Worm (Caenorhabditis elegans): ENCODE data around the gene ncam-1.

- TF ChIP-seq hlh-15 (tag; optimal IDR thresholded peaks at IDR 0.05) (no peak), sdc-2 (tag; optimal IDR thresholded peaks at IDR 0.05) (no peak), fax-1 (tag; optimal IDR thresholded peaks at IDR 0.05) (no peak), hlh-6 (tag; optimal IDR thresholded peaks at IDR 0.05) (no peak), ama-1 (optimal IDR thresholded peaks at IDR 0.05) (no peak), ceh-9 (tag; optimal IDR thresholded peaks at IDR 0.05) (no peak), sox-4 (tag; optimal IDR thresholded peaks at IDR 0.05) (no peak), pat-9 (tag; optimal IDR thresholded peaks at IDR 0.05) (no peak), K02D7.2 (tag; optimal IDR thresholded peaks at IDR 0.05) (no peak)
These were observed 35.8 kb upstream of the ncam-1 start, which contains the start of gene lpr-7 for ce11 chrX:655884-656283.

All from whole organism, late embryonic.